Fruit fly (Drosophila melanogaster): ENCODE measurements around the gene CG9676.

The CG9676 gene

DNA sequence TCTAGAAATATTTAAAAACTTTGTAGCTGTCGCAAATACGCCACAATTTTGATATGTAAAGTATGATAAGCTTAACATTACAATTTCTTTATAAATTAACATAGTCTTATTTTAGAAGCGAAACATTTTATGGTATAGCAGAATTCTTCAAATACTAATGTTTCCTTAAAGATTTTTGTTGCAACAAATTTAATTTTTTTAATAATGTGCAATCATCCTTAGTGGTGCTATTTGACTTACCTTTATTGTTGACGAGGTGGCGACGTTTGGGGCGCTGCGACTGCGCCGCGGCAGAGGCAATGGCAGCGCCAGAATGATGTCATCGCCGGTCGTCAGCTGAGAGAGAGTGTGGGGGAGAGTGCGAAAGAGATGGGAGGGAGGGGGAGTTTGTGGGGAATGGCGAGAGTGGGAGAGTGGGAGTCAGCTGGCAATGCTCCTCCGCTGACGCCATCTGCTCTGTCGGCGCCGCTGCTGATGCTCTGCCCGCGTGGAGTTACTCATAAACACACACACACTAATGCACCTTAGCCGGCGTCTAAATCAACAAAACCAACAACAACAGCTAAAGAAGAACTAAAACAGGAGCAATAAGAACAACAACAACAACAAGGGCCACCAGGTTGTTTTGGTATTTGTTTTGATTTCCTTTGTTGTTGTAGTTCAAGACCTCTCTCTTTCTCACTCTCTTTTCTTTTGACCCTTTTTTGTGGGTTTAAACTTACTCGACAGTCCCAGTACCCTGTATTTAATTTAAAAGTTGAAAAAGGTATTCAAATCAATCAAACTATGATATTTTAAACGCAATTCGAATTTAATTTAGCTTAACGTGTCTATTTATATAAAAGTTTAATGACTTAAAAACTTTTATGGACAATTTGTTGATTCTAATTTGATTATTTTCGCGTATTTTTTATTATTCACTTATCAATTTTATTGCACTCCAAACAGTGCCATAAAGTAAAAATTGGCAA lies 23.5 kb upstream of the CG9676 start (continued):
- no peak for TF ChIP-seq Myc (optimal IDR thresholded peaks at IDR 0.05)
- no peak for TF ChIP-seq lola (GFP tag; optimal IDR thresholded peaks at IDR 0.05)
- TF ChIP-seq ey (GFP tag; optimal IDR thresholded peaks at IDR 0.05), result peak; percentile 80
- TF ChIP-seq Dif (GFP tag; optimal IDR thresholded peaks at IDR 0.05; ENCODE audit: partially characterized antibody), result peak; percentile 3

DNA sequence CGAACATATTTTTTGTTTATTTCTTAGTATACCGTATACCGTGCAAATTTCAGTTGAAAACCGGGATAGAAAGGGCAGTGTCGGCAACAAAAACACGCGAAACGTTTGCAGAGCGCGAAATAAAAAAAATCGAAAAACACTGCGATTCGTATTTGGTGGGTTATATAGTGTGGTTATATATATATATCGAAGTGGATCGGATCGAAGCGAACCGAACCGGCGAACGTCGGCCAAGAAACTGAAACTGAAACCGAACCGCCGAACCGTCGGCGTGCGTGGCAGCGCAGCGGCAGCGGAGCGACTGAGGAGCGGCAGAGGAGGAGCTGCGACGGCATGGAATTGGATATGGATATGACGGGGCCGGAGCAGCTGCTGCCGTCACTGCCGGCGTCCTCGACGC lies 21.2 kb upstream of the CG9676 start, which contains the start of the genes CG32572 and CG34325:
Gene CG32572, plus strand, starts transcription at position 16 of the 400 bp plus-strand sequence.
Gene CG34325, minus strand, starts transcription at position 244 of the 400 bp plus-strand sequence.
- TF ChIP-seq sv (GFP tag; optimal IDR thresholded peaks at IDR 0.05) (no peak), usp (GFP tag; optimal IDR thresholded peaks at IDR 0.05) (no peak), jim (GFP tag; optimal IDR thresholded peaks at IDR 0.05) (no peak), HLH106 (tag; optimal IDR thresholded peaks at IDR 0.05) (no peak), Hr78 (GFP tag; optimal IDR thresholded peaks at IDR 0.05) (no peak), CG9705 (GFP tag; optimal IDR thresholded peaks at IDR 0.05) (no peak), Jra (GFP tag; optimal IDR thresholded peaks at IDR 0.05) (no peak), Mio (GFP tag; optimal IDR thresholded peaks at IDR 0.05) (no peak), Hnf4 (GFP tag; optimal IDR thresholded peaks at IDR 0.05) (no peak), Dif (GFP tag; optimal IDR thresholded peaks at IDR 0.05; ENCODE audit: partially characterized antibody) (no peak), N (GFP tag; optimal IDR thresholded peaks at IDR 0.05) (no peak), lola (GFP tag; optimal IDR thresholded peaks at IDR 0.05) (no peak), Myc (optimal IDR thresholded peaks at IDR 0.05) (no peak), woc (GFP tag; optimal IDR thresholded peaks at IDR 0.05) (no peak), ey (GFP tag; optimal IDR thresholded peaks at IDR 0.05) (no peak)

DNA sequence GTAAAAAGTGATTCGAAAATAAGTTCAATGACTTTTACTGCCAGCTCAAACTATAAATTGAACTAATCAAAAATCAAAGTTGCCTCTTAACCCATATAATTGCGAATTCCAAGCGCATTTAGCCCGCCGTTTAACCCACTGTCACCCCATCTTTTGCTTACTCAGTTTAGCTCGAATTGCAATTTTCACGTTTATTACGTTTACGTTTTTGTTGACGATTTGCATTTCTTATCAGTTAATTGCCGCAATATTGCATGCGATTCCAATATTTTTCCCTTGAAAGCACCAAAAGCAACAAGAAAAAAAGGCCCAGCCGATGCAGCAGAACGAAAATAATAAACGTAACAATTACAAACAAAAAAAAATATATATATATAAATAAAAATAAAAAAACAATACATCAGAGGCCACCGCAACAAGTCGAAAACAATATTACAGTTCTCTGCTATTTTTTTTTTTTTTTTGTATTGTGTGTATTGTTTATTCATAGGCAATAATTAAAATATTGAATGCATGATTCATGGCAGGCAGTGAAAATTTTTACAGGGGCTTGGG lies 18.3 kb upstream of the CG9676 start:
- TF ChIP-seq GATAd (GFP tag; optimal IDR thresholded peaks at IDR 0.05), result no peak
- TF ChIP-seq woc (GFP tag; optimal IDR thresholded peaks at IDR 0.05), result no peak
- no peak for TF ChIP-seq Dif (GFP tag; optimal IDR thresholded peaks at IDR 0.05; ENCODE audit: partially characterized antibody)
- no peak for TF ChIP-seq Vsx2 (GFP tag; optimal IDR thresholded peaks at IDR 0.05; ENCODE audit: partially characterized antibody)
- TF ChIP-seq br (GFP tag; optimal IDR thresholded peaks at IDR 0.05), result no peak
- TF ChIP-seq Mio (GFP tag; optimal IDR thresholded peaks at IDR 0.05), result no peak
- no peak for TF ChIP-seq brk (GFP tag; optimal IDR thresholded peaks at IDR 0.05)
- TF ChIP-seq ey (GFP tag; optimal IDR thresholded peaks at IDR 0.05), result no peak
- no peak for TF ChIP-seq Hr78 (GFP tag; optimal IDR thresholded peaks at IDR 0.05)
- no peak for TF ChIP-seq CG9705 (GFP tag; optimal IDR thresholded peaks at IDR 0.05)
- no peak for TF ChIP-seq OdsH (GFP tag; optimal IDR thresholded peaks at IDR 0.05)
- TF ChIP-seq usp (GFP tag; optimal IDR thresholded peaks at IDR 0.05), result no peak
- no peak for TF ChIP-seq CrebA (GFP tag; optimal IDR thresholded peaks at IDR 0.05; ENCODE audit: borderline replicate concordance)
- no peak for TF ChIP-seq psq (GFP tag; optimal IDR thresholded peaks at IDR 0.05)
- TF ChIP-seq fru (GFP tag; optimal IDR thresholded peaks at IDR 0.05), result no peak
- TF ChIP-seq dsf (GFP tag; optimal IDR thresholded peaks at IDR 0.05; ENCODE audit: borderline replicate concordance), result no peak
- TF ChIP-seq tai (GFP tag; optimal IDR thresholded peaks at IDR 0.05), result no peak

DNA sequence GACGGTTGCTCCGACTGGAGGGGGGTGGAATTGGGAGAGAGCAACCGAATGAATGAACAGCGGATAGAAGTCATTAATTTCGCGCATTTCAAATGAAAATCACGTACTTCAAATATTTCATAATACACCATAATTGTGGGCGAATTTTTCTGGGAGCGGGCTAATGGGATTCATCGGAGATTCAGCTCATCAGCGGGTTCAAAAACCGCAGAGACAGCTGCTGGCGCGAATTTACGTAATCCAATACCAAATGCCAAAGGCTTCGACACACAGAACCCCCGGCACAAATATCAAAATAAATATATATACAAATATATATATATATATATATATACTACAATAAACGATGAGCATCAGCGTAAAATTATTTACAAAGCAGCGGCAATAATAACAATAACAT lies 16.7 kb upstream of the CG9676 start:
- TF ChIP-seq Rel (GFP tag; optimal IDR thresholded peaks at IDR 0.05), result no peak
- TF ChIP-seq Rel (tag; optimal IDR thresholded peaks at IDR 0.05), result peak; percentile 58
- no peak for TF ChIP-seq Vsx2 (GFP tag; optimal IDR thresholded peaks at IDR 0.05; ENCODE audit: partially characterized antibody)

DNA sequence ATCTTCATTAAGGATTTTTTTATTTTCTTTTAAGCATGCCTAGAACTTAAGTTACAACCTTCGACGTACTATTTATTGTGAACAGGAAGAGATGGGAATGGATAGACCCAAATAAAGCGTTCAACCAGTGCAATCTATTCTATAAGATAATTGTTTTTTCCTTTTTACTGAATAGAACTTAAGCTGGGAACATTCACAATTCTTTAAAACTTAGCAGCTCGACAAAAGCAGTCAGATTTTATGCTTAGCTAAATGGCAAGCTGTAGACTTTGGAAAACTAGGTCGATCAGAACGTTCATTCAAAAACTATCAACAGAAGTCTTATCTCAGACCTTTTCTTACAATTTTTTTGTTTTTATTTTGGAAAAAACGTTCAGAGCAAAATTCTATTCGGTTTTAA lies 11.0 kb upstream of the CG9676 start, which contains the start of gene CG13008:
Gene CG13008, plus strand, starts transcription at position 301 of the 400 bp plus-strand sequence.
- TF ChIP-seq lola (GFP tag; optimal IDR thresholded peaks at IDR 0.05) (no peak), sage (GFP tag; optimal IDR thresholded peaks at IDR 0.05) (no peak), Hr78 (GFP tag; optimal IDR thresholded peaks at IDR 0.05) (no peak), dl (GFP tag; optimal IDR thresholded peaks at IDR 0.05; ENCODE audit: insufficient read depth in 1 of 2, partially characterized antibody in 2 of 2) (no peak), Vsx2 (GFP tag; optimal IDR thresholded peaks at IDR 0.05; ENCODE audit: partially characterized antibody) (no peak), ey (GFP tag; optimal IDR thresholded peaks at IDR 0.05) (no peak), sv (GFP tag; optimal IDR thresholded peaks at IDR 0.05) (no peak), fru (GFP tag; optimal IDR thresholded peaks at IDR 0.05) (no peak), jim (GFP tag; optimal IDR thresholded peaks at IDR 0.05) (no peak), tai (GFP tag; optimal IDR thresholded peaks at IDR 0.05) (no peak), br (GFP tag; optimal IDR thresholded peaks at IDR 0.05) (no peak), brk (GFP tag; optimal IDR thresholded peaks at IDR 0.05) (no peak), Dif (GFP tag; optimal IDR thresholded peaks at IDR 0.05; ENCODE audit: partially characterized antibody) (no peak)
